Worm (Caenorhabditis elegans) whole organism, L2 larva: ENCODE measurements around the gene Y57G11C.23.

ENCODE experiments used
- R02D3.7 ChIP-seq: fragments of 150-350 bp; optimal IDR thresholded peaks from 2 replicates; lab custom pipeline; 2014; ENCODE audit warnings: missing biosample characterization, missing genetic modification characterization
- elt-1 ChIP-seq: fragments of 150-350 bp; optimal IDR thresholded peaks from 2 replicates; lab custom pipeline; 2014; ENCODE audit warnings: missing biosample characterization, missing genetic modification characterization
- elt-3 ChIP-seq: sonication (generic microtip); optimal IDR thresholded peaks from 2 replicates; lab custom pipeline; 2017; ENCODE audit warnings: missing biosample characterization, missing genetic modification characterization
- skn-1 ChIP-seq: sonication (generic microtip); optimal IDR thresholded peaks from 2 replicates; lab custom pipeline; 2017; ENCODE audit warnings: missing biosample characterization, missing genetic modification characterization
- unc-62 ChIP-seq: fragments of 150-350 bp; optimal IDR thresholded peaks from 2 replicates; lab custom pipeline; 2014; ENCODE audit warnings: missing biosample characterization, missing genetic modification reagents, missing genetic modification characterization
- ztf-11 ChIP-seq: sonication (generic microtip); optimal IDR thresholded peaks from 2 replicates; lab custom pipeline; 2017; ENCODE audit warnings: missing biosample characterization, missing genetic modification characterization

- TF ChIP-seq ztf-11, result no peak
- no peak for TF ChIP-seq R02D3.7 (tag; lab: Kevin White, UChicago)
- no peak for TF ChIP-seq unc-62 (GFP tag; lab: Kevin White, UChicago)
- no peak for TF ChIP-seq elt-3
- TF ChIP-seq elt-1 (tag; lab: Kevin White, UChicago), result no peak
- TF ChIP-seq skn-1 (tag; lab: Kevin White, UChicago), result no peak
Measured at ce11 chrIV:14879184-14879583, 17.6 kb upstream of the Y57G11C.23 start, which contains the start of gene eps-8.
